Worm (Caenorhabditis elegans) whole organism, L4 larva: ENCODE results near the gene mab-23.

ENCODE experiments used
- Y75B8A.6 ChIP-seq: fragments of 200-800 bp; sonication (Bioruptor generic); IDR thresholded peaks from 2 replicates; pipeline ENCODE4 v1.3.6; 2022; ENCODE audit warnings: missing genetic modification reagents, missing genetic modification characterization, missing compliant biosample characterization
- ama-1 ChIP-seq: fragments of 150-350 bp; optimal IDR thresholded peaks from 2 replicates; lab custom pipeline; 2014; ENCODE audit warnings: inconsistent platforms, mixed read lengths
- dmd-6 ChIP-seq: fragments of 200-800 bp; sonication (Bioruptor generic); IDR thresholded peaks from 2 replicates; pipeline ENCODE4 v1.3.6; 2022; ENCODE audit warnings: missing genetic modification reagents, missing genetic modification characterization, missing compliant biosample characterization
- fkh-10 ChIP-seq: fragments of 150-350 bp; optimal IDR thresholded peaks from 2 replicates; lab custom pipeline; 2014; ENCODE audit warnings: missing biosample characterization, missing genetic modification reagents, missing genetic modification characterization
- hif-1 ChIP-seq, 2 experiments: sonication (generic microtip); optimal IDR thresholded peaks; 2 replicates each; lab custom pipeline; 2016 to 2017; ENCODE audit warnings: missing compliant biosample characterization in 2 of 2, missing genetic modification characterization in 2 of 2, missing genetic modification reagents in 2 of 2, missing genotype in 2 of 2, mild to moderate bottlenecking in 1 of 2
- lim-7 ChIP-seq: fragments of 200-800 bp; sonication (Bioruptor generic); IDR thresholded peaks from 2 replicates; pipeline ENCODE4 v1.3.6; 2022; ENCODE audit warnings: missing genetic modification characterization, missing compliant biosample characterization
- nhr-25 ChIP-seq: sonication (generic microtip); optimal IDR thresholded peaks from 2 replicates; lab custom pipeline; 2017; ENCODE audit warnings: missing genetic modification characterization, mild to moderate bottlenecking, missing compliant biosample characterization, antibody characterized with exemption, moderate library complexity, borderline replicate concordance; ENCODE audit not compliant: insufficient read depth
- pqm-1 ChIP-seq: sonication (generic microtip); optimal IDR thresholded peaks from 2 replicates; lab custom pipeline; 2017; ENCODE audit warnings: missing biosample characterization, missing genetic modification characterization
- zfp-2 ChIP-seq: sonication (generic microtip); optimal IDR thresholded peaks from 2 replicates; lab custom pipeline; 2016; ENCODE audit warnings: mild to moderate bottlenecking, missing genetic modification characterization, missing compliant biosample characterization
- ztf-11 ChIP-seq: fragments of 150-350 bp; optimal IDR thresholded peaks from 2 replicates; lab custom pipeline; 2014; ENCODE audit warnings: missing biosample characterization, missing genetic modification characterization

- TF ChIP-seq nhr-25 (tag; lab: Kevin White, UChicago) (no peak), hif-1 (tag; optimal IDR thresholded peaks at IDR 0.05; lab: Kevin White, UChicago) (no peak), fkh-10 (GFP tag; lab: Kevin White, UChicago) (no peak), ama-1 (no peak), Y75B8A.6 (GFP tag; lab: Robert Waterston, UW) (no peak), pqm-1 (no peak), zfp-2 (no peak), dmd-6 (GFP tag; lab: Robert Waterston, UW) (no peak), ztf-11 (no peak), lim-7 (GFP tag; lab: Robert Waterston, UW) (no peak)
Observed at ce11 chrV:10682122-10682521, 49.3 kb downstream of the mab-23 start, which contains the start of gene gsp-1.
